Worm (Caenorhabditis elegans): ENCODE data around the gene C10G8.4.

- TF ChIP-seq lsy-2 (tag; optimal IDR thresholded peaks at IDR 0.05): no peak
- TF ChIP-seq lin-13 (tag; optimal IDR thresholded peaks at IDR 0.05): no peak
- no peak for TF ChIP-seq tbx-8 (GFP tag; optimal IDR thresholded peaks at IDR 0.05)
- TF ChIP-seq nhr-2 (tag; optimal IDR thresholded peaks at IDR 0.05): no peak
These were observed 16.6 kb downstream of the C10G8.4 start, which contains the start of gene C10G8.8 for ce11 chrV:5328314-5328713.
